Worm (Caenorhabditis elegans) whole organism, L3 larva: ENCODE data around the gene F22B8.3.

ENCODE experiments used
- lin-15B ChIP-seq: fragments of 150-350 bp; optimal IDR thresholded peaks from 2 replicates; lab custom pipeline; 2014; ENCODE audit warnings: missing biosample characterization, missing genetic modification characterization
- nhr-25 ChIP-seq: sonication (generic microtip); optimal IDR thresholded peaks from 2 replicates; lab custom pipeline; 2017; ENCODE audit warnings: missing biosample characterization, missing genetic modification characterization
- unc-39 ChIP-seq: sonication (generic microtip); optimal IDR thresholded peaks from 4 replicates; lab custom pipeline; 2017; ENCODE audit warnings: missing biosample characterization, missing genetic modification characterization
- ztf-4 ChIP-seq: fragments of 150-350 bp; optimal IDR thresholded peaks from 2 replicates; lab custom pipeline; 2014; ENCODE audit warnings: missing biosample characterization, missing genetic modification characterization

DNA sequence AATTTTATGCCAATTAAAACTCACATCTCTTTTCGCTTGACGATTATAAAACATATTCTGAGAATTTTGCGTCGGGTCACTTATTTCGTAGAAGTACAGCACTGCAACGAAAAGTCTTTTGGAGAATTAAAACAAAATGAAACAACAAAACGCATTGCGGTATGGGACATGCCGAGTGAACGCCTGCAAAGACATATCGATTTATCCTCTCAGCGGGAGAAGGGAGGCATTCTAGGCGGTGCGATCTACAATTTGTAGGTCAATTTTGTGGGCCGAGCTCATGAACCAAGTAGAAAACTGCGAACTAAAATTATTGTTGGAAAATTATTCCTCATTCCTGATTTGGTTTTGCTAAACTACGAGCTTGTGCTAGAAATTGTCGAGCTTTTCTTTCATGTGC is 37.4 kb upstream of the F22B8.3 start, which contains the start of gene F14H3.3:
- TF ChIP-seq nhr-25 (tag; lab: Kevin White, UChicago) (no peak), lin-15B (no peak), unc-39 (tag; lab: Kevin White, UChicago) (no peak), ztf-4 (tag; lab: Kevin White, UChicago) (no peak)
